Fruit fly (Drosophila melanogaster): ENCODE data around the gene Sap47.

The Sap47 gene

dm6 chr3R:15987064-15987649, 52.3 kb downstream of the Sap47 start:
- TF ChIP-seq psq (optimal IDR thresholded peaks at IDR 0.05) (no peak), pan (optimal IDR thresholded peaks at IDR 0.05) (no peak), CG8478 (optimal IDR thresholded peaks at IDR 0.05) (no peak), EcR (GFP tag; optimal IDR thresholded peaks at IDR 0.05) (no peak), Dll (optimal IDR thresholded peaks at IDR 0.05) (no peak), usp (GFP tag; optimal IDR thresholded peaks at IDR 0.05) (no peak)

- TF ChIP-seq pan (optimal IDR thresholded peaks at IDR 0.05): no peak
- no peak for TF ChIP-seq EcR (GFP tag; optimal IDR thresholded peaks at IDR 0.05)
- no peak for TF ChIP-seq CG8478 (optimal IDR thresholded peaks at IDR 0.05)
- no peak for TF ChIP-seq Dll (optimal IDR thresholded peaks at IDR 0.05)
- TF ChIP-seq usp (GFP tag; optimal IDR thresholded peaks at IDR 0.05): no peak
- TF ChIP-seq psq (optimal IDR thresholded peaks at IDR 0.05): no peak
Observed at dm6 chr3R:15988353-15988752, 53.5 kb downstream of the Sap47 start.

DNA sequence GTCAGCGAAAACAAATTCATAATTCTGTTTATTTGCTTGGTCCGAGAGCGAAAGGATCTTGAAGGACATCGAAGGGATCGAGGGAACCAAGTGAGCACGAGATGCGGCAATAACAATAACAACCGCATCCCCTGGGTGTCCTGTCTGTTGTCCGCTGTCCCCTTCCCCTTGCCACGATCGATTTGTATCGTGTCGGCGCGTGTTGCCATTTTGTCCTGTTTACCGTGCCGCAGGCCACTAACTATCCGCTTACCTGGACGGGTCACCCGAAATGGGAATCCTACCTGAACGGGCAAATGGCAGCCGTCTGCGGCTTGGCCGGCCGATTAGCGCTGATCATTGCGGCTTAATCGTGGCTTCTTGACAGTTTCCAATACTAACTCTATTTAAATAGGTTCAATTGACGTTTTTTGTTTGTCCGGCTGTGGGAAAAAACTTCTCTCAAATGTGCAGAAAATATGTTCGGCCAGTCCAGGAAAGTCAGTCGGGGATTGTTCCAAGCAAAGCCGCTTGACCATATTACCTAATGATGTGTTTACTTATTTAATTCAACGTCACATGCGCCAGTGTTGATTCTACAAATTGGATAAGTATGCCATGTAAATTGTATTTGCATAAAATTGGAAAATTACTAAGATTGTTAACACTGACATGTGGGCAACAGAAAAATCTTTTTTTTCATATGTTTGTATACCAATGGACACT, 54.5 kb downstream of the Sap47 start:
- TF ChIP-seq CG8478 (optimal IDR thresholded peaks at IDR 0.05) (no peak), pan (optimal IDR thresholded peaks at IDR 0.05) (no peak), psq (optimal IDR thresholded peaks at IDR 0.05) (no peak)

dm6 chr3R:15991593-15991992, 56.7 kb downstream of the Sap47 start:
- TF ChIP-seq CG8478 (optimal IDR thresholded peaks at IDR 0.05) (no peak), EcR (GFP tag; optimal IDR thresholded peaks at IDR 0.05) (no peak), Dll (optimal IDR thresholded peaks at IDR 0.05) (no peak), psq (optimal IDR thresholded peaks at IDR 0.05) (no peak), usp (GFP tag; optimal IDR thresholded peaks at IDR 0.05) (no peak), pan (optimal IDR thresholded peaks at IDR 0.05) (no peak)

dm6 chr3R:15993139-15993804, 58.4 kb downstream of the Sap47 start:
- TF ChIP-seq CG8478 (optimal IDR thresholded peaks at IDR 0.05): no peak
- no peak for TF ChIP-seq psq (optimal IDR thresholded peaks at IDR 0.05)
- TF ChIP-seq Dll (optimal IDR thresholded peaks at IDR 0.05): no peak
- no peak for TF ChIP-seq EcR (GFP tag; optimal IDR thresholded peaks at IDR 0.05)
- no peak for TF ChIP-seq usp (GFP tag; optimal IDR thresholded peaks at IDR 0.05)
- TF ChIP-seq pan (optimal IDR thresholded peaks at IDR 0.05): no peak

DNA sequence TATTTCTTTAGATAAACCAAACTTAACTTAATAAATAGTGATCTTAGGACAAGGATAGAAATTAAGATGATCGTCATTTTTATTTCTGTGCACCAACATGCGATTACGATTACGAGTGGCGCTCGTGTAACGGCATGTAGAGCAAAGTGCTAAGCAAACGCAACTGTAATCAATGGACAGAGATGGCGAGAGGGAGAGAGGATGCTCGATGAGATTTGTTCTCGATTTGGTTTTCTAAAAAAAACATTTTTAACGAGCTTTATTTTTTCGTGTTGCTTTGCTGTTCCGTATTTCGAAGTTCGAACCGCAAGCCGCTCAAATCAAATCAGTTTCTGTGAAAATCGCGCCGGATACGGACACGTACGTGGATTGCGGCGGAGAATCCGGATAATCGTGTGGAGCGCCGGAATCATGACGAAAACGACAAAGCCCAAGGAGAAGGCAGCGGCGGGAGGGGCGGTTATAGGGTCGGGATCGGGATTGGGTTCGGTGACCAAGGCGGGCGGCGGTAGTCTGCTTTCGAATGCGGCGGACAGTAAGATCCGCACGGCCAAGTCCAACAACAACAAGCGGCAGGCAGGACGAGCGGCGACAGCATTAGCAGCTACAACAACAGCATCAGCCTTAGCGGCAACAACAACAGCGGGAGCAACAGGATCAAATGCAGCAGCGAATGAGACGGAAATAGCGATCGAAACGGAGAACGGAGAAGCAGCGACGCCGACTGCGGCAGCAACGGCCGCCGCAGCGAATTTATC, 59.1 kb downstream of the Sap47 start:
- TF ChIP-seq EcR (GFP tag; optimal IDR thresholded peaks at IDR 0.05): no peak
- no peak for TF ChIP-seq Dll (optimal IDR thresholded peaks at IDR 0.05)
- no peak for TF ChIP-seq CG8478 (optimal IDR thresholded peaks at IDR 0.05)
- TF ChIP-seq pan (optimal IDR thresholded peaks at IDR 0.05): no peak
- TF ChIP-seq usp (GFP tag; optimal IDR thresholded peaks at IDR 0.05): no peak
- no peak for TF ChIP-seq psq (optimal IDR thresholded peaks at IDR 0.05)

dm6 chr3R:15994573-15994869, 59.6 kb downstream of the Sap47 start:
- TF ChIP-seq EcR (GFP tag; optimal IDR thresholded peaks at IDR 0.05) (no peak), usp (GFP tag; optimal IDR thresholded peaks at IDR 0.05) (no peak), CG8478 (optimal IDR thresholded peaks at IDR 0.05) (no peak), pan (optimal IDR thresholded peaks at IDR 0.05) (no peak), Dll (optimal IDR thresholded peaks at IDR 0.05) (no peak), psq (optimal IDR thresholded peaks at IDR 0.05) (no peak)

- TF ChIP-seq EcR (GFP tag; optimal IDR thresholded peaks at IDR 0.05) (no peak), pan (optimal IDR thresholded peaks at IDR 0.05) (no peak), CG8478 (optimal IDR thresholded peaks at IDR 0.05) (no peak), Dll (optimal IDR thresholded peaks at IDR 0.05) (no peak), psq (optimal IDR thresholded peaks at IDR 0.05) (no peak), usp (GFP tag; optimal IDR thresholded peaks at IDR 0.05) (no peak)
Observed at dm6 chr3R:15998972-15999721, 64.2 kb downstream of the Sap47 start.

dm6 chr3R:16004015-16004414, 69.1 kb downstream of the Sap47 start:
- TF ChIP-seq pan (optimal IDR thresholded peaks at IDR 0.05): no peak

dm6 chr3R:16004691-16005474, 70.0 kb downstream of the Sap47 start:
- TF ChIP-seq psq (optimal IDR thresholded peaks at IDR 0.05): no peak

- TF ChIP-seq pan (optimal IDR thresholded peaks at IDR 0.05): no peak
- no peak for TF ChIP-seq usp (GFP tag; optimal IDR thresholded peaks at IDR 0.05)
- no peak for TF ChIP-seq Dll (optimal IDR thresholded peaks at IDR 0.05)
- no peak for TF ChIP-seq CG8478 (optimal IDR thresholded peaks at IDR 0.05)
- TF ChIP-seq psq (optimal IDR thresholded peaks at IDR 0.05): no peak
- no peak for TF ChIP-seq EcR (GFP tag; optimal IDR thresholded peaks at IDR 0.05)
Observed at dm6 chr3R:16005943-16006342, 71.0 kb downstream of the Sap47 start.
